Fruit fly (Drosophila melanogaster) whole organism, prepupa: ENCODE results near the gene D.

ENCODE experiments used
- CG6854 ChIP-seq: fragments of 200-800 bp; sonication (Bioruptor generic); optimal IDR thresholded peaks from 2 replicates; lab custom pipeline; 2017; ENCODE audit warnings: missing biosample characterization, mild to moderate bottlenecking, missing genetic modification characterization
- Lpt ChIP-seq: fragments of 200-800 bp; sonication (Bioruptor generic); optimal IDR thresholded peaks from 3 replicates; lab custom pipeline; 2016; ENCODE audit warnings: missing biosample characterization, missing genetic modification characterization

- TF ChIP-seq CG6854 (peak; percentile 69), Lpt (GFP tag; lab: Kevin White, UChicago) (peak; percentile 71)
These were observed 22.5 kb upstream of the D start for dm6 chr3L:14200966-14201365.
